Worm (Caenorhabditis elegans) whole organism, L4/young adult: ENCODE results near the gene acbp-8.

Experiments used
- dao-5 ChIP-seq: sonication (generic microtip); optimal IDR thresholded peaks from 2 replicates; lab custom pipeline; 2016; ENCODE audit warnings: missing genotype, missing genetic modification characterization, moderate library complexity, missing compliant biosample characterization
- him-1 ChIP-seq: sonication (generic microtip); optimal IDR thresholded peaks from 2 replicates; lab custom pipeline; 2016; ENCODE audit warnings: missing genotype, missing genetic modification reagents, missing genetic modification characterization, missing compliant biosample characterization

DNA sequence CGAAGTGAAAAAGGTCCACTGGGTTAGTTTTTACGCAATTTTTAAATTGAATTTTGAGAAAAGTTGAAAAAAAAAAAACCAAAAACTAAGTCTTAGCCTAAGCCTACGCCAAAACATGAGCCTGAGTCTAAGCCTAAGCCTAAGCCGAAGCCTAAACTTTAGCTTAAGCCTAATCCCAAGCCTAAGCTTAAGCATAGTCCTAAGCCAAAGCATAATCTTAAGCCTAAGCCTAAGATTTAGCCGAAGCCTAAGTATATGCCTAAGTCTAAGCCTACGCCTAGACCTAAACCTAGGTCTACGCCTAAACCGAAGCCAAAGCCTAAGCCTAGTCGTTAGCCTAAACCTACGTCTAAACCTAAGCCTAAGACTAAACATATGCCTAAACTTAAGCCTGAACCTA is 12.8 kb downstream of the acbp-8 start:
- TF ChIP-seq him-1 (tag; lab: Kevin White, UChicago) = no peak
- no peak for TF ChIP-seq dao-5 (tag; lab: Kevin White, UChicago)
